Fruit fly (Drosophila melanogaster) Kc167 (cell line): Measurements from ENCODE around the gene CG34180.

Source experiments
- Sin3A ChIP-seq: fragments of >200 bp; optimal IDR thresholded peaks from 2 replicates; lab custom pipeline; 2018; ENCODE audit warnings: missing external identifiers
- ttk ChIP-seq: sonication (Bioruptor generic); optimal IDR thresholded peaks from 2 replicates; lab custom pipeline; 2017; ENCODE audit warnings: missing external identifiers

- no peak for TF ChIP-seq ttk (lab: Kevin White, UChicago)
- TF ChIP-seq Sin3A (lab: Kevin White, UChicago): no peak
These were observed 26.0 kb upstream of the CG34180 start, which contains the start of gene CG9109 for dm6 chr2L:6034344-6034743.
